Worm (Caenorhabditis elegans): ENCODE measurements around the gene eif-2Balpha.

The eif-2Balpha gene

DNA sequence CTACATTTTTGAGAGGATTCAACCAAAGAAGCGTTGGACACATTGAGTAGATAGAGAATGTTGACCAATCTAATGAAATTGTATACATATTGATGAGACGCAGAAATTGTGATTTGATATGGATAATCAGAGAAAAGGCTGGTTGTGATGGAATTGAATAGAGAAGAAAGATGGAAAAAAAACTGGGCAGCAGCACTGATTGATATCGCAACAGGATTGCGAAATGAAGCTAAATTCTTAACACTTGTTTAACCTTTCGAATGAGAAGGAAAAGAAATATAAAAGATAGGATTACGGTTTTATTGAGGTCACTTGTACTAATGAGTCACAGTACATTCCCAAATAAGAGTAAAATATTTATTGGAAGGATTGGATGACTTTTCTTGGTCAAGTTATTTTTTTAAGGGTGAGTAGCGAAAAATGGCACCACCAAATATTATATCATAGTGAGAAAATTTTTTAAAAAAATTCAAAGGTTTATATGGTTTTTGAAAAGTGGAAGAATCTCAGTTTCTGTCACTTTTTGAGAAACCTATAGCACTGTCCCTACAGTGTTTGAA, 40.7 kb upstream of the eif-2Balpha start:
- TF ChIP-seq ceh-2 (tag; optimal IDR thresholded peaks at IDR 0.05) (no peak), K09A11.1 (tag; optimal IDR thresholded peaks at IDR 0.05; ENCODE audit: insufficient read depth) (no peak)

DNA sequence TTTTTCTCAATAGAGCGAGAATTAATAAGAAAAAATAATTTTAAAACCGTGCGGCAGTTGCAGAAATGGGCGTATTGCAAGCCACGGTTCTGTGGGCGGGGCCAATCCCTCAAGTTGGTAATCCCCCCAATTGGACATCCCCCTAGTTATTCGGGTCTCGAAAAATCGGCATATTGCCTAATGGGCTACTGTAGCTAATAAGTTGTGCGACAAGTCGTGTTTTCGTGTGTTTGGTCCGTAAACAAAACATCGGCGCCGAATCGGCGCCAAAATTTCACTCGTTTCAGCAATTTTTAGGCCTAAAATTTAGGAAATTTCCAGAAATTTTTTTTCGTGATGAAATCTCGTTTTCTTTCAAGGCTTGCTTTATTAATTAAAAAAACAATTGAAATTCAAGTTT, 38.6 kb upstream of the eif-2Balpha start:
- no peak for TF ChIP-seq sox-2 (GFP tag; IDR thresholded peaks at IDR 0.05)
- TF ChIP-seq che-1 (tag; optimal IDR thresholded peaks at IDR 0.05) = no peak
- no peak for TF ChIP-seq eyg-1 (tag; optimal IDR thresholded peaks at IDR 0.05)
- TF ChIP-seq ceh-48 (tag; optimal IDR thresholded peaks at IDR 0.05) = no peak
- no peak for TF ChIP-seq lim-6 (tag; optimal IDR thresholded peaks at IDR 0.05)
- TF ChIP-seq ama-1 (optimal IDR thresholded peaks at IDR 0.05) = no peak
- no peak for TF ChIP-seq unc-55 (GFP tag; optimal IDR thresholded peaks at IDR 0.05)

DNA sequence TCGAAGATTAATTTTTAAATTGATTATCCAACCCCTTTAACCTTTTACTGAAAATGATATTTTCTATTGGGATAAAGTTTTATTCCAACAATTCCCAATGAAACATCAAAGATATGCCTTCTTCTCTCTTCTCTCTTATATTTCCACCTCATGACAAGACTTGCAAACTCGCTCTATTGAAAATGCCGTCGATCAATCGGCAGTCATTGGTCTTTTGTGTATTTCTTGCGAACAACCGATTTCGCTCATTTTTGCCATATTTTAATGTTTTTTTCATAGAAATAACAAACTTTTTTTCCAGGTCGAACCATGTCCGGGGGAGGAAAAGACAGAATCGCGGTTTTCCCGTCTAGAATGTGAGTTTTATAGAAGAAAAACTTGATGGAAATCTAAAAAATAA, 35.1 kb upstream of the eif-2Balpha start, which contains the start of gene vha-14:
vha-14 (plus strand) TSS at position 302 of the 400 bp plus-strand sequence.
- TF ChIP-seq hlh-30 (tag; optimal IDR thresholded peaks at IDR 0.05; ENCODE audit: insufficient read depth) (peak; percentile 79), nfya-1 (tag; optimal IDR thresholded peaks at IDR 0.05) (peak; percentile 40), ceh-48 (tag; optimal IDR thresholded peaks at IDR 0.05) (no peak)

DNA sequence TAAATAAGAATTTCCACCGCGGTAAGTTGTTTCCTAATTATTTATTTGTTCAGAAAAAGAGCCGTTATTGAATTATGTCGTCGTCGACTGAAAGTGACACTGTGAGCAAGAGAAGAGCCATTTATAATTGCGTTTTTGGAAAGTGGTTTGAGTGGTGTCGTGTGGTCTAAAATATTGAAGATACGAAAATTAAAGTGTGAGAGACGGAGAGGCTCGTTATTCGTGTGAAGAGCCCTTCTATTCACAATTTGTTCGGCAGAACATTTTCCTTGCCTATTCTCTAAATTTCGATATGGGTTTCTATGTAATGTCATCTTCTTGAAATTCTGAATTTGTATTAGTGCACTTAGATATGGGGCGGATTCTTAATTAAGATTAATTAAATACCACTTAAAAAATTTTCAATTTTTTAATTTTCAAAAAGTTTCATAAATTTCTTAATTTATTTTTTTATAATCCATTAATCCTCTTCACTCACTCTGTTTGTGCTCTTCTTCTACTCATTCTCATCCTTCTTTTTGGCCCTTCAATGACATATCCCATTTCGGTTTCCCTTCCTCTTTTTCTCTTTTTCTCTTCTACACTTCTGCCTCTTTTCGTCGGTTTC, 33.1 kb upstream of the eif-2Balpha start:
- TF ChIP-seq sox-2 (GFP tag; IDR thresholded peaks at IDR 0.05) = no peak
- no peak for TF ChIP-seq hlh-30 (tag; optimal IDR thresholded peaks at IDR 0.05; ENCODE audit: insufficient read depth)
- peak; percentile 81 for TF ChIP-seq unc-42 (tag; optimal IDR thresholded peaks at IDR 0.05)
- TF ChIP-seq pha-2 (tag; optimal IDR thresholded peaks at IDR 0.05) = no peak
- TF ChIP-seq unc-3 (GFP tag; conservative IDR thresholded peaks at IDR 0.05) = no peak
- no peak for TF ChIP-seq unc-3 (tag; optimal IDR thresholded peaks at IDR 0.05)
- peak; percentile 11 for TF ChIP-seq ceh-34 (tag; optimal IDR thresholded peaks at IDR 0.05)
- no peak for TF ChIP-seq K09A11.1 (tag; optimal IDR thresholded peaks at IDR 0.05; ENCODE audit: insufficient read depth)
- no peak for TF ChIP-seq T23F11.4 (GFP tag; optimal IDR thresholded peaks at IDR 0.05)
- TF ChIP-seq hlh-15 (tag; optimal IDR thresholded peaks at IDR 0.05) = no peak
- TF ChIP-seq gmeb-2 (tag; optimal IDR thresholded peaks at IDR 0.05) = no peak
- no peak for TF ChIP-seq unc-55 (GFP tag; optimal IDR thresholded peaks at IDR 0.05)
- no peak for TF ChIP-seq nfya-1 (tag; optimal IDR thresholded peaks at IDR 0.05)

DNA sequence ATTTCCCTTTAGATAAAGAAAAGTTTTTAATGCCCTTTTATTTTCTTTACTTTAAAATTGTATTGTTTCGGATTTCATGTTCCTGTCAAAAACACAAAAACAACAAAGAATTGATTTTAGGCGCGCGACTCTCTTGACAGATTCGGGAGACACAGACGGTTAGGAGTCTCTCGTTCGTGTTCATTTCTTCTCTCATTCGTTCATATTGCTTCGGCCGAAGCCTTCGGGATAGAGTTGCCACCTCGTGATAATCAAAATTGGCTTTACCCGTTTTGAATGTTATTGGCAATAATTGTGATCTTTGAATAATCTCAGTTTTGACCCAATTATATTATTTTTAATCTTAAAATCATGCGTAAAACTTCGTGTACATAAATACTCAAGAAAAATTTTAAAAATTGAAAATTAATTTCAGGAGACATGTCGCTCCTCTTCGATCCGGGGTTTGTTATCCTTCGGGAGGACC, 31.8 kb upstream of the eif-2Balpha start, which contains the start of gene F55H2.5:
F55H2.5 (plus strand) TSS at position 416 of the 466 bp plus-strand sequence.
- TF ChIP-seq hlh-15 (tag; optimal IDR thresholded peaks at IDR 0.05) (no peak), ceh-34 (tag; optimal IDR thresholded peaks at IDR 0.05) (no peak), ahr-1 (tag; optimal IDR thresholded peaks at IDR 0.05) (no peak), che-1 (tag; optimal IDR thresholded peaks at IDR 0.05) (no peak), madf-2 (tag; optimal IDR thresholded peaks at IDR 0.05) (no peak), eyg-1 (tag; optimal IDR thresholded peaks at IDR 0.05) (no peak), C08G9.2 (tag; optimal IDR thresholded peaks at IDR 0.05) (no peak), ceh-2 (tag; optimal IDR thresholded peaks at IDR 0.05) (no peak), unc-55 (GFP tag; optimal IDR thresholded peaks at IDR 0.05) (no peak), gmeb-2 (tag; optimal IDR thresholded peaks at IDR 0.05) (no peak), ref-2 (tag; optimal IDR thresholded peaks at IDR 0.05) (no peak), fkh-6 (tag; optimal IDR thresholded peaks at IDR 0.05) (no peak), ama-1 (optimal IDR thresholded peaks at IDR 0.05) (no peak), ceh-14 (tag; optimal IDR thresholded peaks at IDR 0.05) (no peak)

DNA sequence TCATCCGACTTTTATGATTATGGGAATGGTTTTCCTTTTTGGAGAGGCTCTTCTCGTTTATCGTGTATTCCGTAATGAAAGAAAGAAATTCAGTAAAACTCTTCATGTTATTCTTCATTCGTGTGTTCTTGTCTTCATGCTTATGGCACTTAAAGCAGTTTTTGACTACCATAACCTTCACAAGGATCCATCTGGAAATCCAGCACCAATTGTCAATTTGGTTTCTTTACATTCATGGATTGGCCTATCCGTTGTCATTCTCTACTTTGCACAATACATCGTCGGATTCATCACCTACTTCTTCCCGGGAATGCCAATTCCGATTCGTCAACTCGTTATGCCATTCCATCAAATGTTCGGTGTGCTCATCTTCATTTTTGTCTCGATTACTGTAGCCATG, 31.3 kb upstream of the eif-2Balpha start:
- TF ChIP-seq ceh-31 (tag; optimal IDR thresholded peaks at IDR 0.05) (no peak), unc-86 (tag; optimal IDR thresholded peaks at IDR 0.05) (no peak), lim-6 (tag; optimal IDR thresholded peaks at IDR 0.05) (no peak), ztf-16 (tag; optimal IDR thresholded peaks at IDR 0.05) (no peak), F13H6.1 (tag; optimal IDR thresholded peaks at IDR 0.05) (no peak), dmd-4 (tag; optimal IDR thresholded peaks at IDR 0.05; ENCODE audit: borderline replicate concordance) (no peak), hlh-15 (tag; optimal IDR thresholded peaks at IDR 0.05) (no peak), ceh-9 (tag; optimal IDR thresholded peaks at IDR 0.05) (no peak), tbx-7 (tag; optimal IDR thresholded peaks at IDR 0.05) (no peak), zip-5 (tag; optimal IDR thresholded peaks at IDR 0.05) (no peak), elt-2 (tag; optimal IDR thresholded peaks at IDR 0.05) (no peak), dve-1 (tag; optimal IDR thresholded peaks at IDR 0.05) (no peak)
